Fruit fly (Drosophila melanogaster): ENCODE results near the gene Sry-delta.

The Sry-delta gene

DNA sequence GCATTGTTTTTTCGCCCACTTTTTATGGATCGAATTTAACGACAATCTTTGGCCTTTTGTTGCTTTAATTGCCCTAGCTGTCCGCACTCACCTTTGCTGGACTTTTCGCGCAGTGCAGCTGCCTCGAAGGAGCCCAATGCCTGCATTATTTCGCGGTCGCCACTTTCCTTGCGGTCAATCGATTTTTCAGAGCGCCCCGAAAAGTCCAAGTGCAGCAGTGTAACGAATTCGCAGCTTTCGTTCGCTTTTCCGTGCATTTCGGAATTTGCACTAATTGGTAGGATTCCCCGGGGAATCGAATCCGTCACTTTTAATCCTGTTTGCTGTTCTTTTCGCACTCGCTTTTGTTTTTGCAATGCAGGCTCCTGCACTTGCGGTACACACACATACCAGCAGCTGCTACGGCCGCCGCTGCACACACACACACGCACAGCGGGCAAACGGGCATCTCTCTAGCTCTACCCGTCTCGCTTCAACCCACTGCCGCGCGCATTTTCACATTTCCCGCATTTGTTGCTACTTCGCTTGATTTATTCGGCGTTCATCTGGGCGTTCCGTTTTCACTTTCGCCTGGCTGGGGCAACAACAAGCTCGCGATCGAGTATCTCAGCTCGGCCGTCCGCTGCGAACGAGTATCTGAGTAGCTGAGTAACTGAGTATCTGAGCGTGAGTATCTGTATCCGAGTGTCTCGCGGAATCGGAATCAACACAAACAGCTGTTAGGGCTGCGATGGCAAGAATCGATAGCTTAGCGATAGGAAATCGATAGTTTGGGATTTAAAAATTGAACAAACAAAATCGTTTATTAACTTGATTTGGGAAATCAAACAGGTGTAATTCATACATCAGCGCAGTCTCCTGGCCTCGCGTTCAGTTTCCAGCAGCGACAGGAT lies 21.3 kb upstream of the Sry-delta start, which contains the start of gene Mgat2:
TSS of gene Mgat2 (minus strand) at position 663 of the 893 bp plus-strand sequence.
- no peak for TF ChIP-seq CG8478 (optimal IDR thresholded peaks at IDR 0.05)
- no peak for TF ChIP-seq CTCF (optimal IDR thresholded peaks at IDR 0.05)

DNA sequence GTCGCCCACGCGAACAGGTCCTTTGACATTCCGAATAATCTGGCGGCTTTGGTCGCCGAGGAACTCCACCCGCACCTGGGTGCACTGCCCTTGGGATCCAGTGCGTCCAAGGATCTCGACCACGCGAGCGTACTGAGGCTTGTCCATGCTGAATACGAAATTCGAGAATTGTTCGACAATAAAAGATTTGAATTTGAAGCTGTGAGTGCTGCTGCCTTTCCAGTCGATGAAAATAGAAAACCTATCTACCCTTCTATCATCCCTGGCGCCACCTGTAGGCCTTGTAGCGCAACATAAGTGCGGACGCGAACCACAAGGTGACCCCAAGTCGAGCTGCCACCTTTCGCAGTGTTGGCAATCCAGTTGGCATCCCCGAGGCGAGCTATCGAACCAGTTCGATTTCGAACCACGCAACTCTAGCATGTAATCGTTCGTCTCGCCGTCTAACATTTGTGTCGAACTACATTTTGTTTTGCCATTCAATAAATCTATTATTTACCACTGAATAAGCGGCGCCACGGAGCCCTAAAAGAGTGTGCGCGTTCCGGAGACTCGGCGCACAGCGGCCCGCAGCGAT lies 20.6 kb upstream of the Sry-delta start, which contains the start of the genes RpS28a and Axn:
TSS of gene RpS28a (minus strand) at position 197 of the 577 bp plus-strand sequence.
TSS of gene Axn (plus strand) at position 391 of the 577 bp plus-strand sequence.
- TF ChIP-seq CG8478 (optimal IDR thresholded peaks at IDR 0.05), result no peak
- peak; percentile 99 to 100 for TF ChIP-seq CTCF (optimal IDR thresholded peaks at IDR 0.05)

DNA sequence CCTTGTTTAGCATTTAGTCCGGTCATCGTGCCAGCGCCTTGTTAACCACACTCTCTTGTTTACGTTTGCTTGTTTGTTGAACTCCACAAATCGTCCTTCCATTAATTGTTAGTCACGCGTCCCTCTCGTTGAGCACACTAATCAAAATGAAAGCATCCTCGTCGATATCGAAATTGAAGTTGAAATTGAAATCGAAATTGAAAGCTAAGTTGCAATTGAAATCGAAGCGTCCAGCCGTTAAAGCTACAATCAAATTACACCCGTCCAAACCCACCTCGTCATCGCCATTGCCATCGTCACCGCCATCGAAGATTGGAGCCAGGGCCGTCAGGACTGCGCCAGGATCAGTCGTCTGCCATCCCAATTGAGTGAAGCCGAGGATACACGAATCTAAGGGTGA lies 19.7 kb upstream of the Sry-delta start:
- no peak for TF ChIP-seq CG8478 (optimal IDR thresholded peaks at IDR 0.05)
- no peak for TF ChIP-seq CTCF (optimal IDR thresholded peaks at IDR 0.05)

DNA sequence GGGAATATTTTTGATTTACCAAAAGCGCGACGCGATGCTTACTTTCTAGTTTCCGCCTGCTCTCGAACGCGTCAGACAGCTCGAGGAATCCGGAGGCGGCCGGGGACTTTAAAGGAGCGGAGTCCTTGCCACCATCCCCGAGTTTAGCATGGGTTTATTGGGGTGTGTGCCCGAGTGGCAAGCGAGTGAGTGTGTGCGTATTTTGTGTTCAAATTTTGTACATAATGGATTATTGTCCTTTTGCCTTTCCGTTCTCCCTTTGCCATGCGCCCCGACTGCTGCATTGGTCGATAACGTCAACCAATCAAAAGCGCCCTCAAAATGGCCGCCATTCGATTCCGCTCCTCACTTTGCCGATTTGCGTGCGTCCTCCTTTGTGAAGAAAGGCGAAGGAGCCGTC lies 13.1 kb upstream of the Sry-delta start:
- no peak for TF ChIP-seq CG8478 (optimal IDR thresholded peaks at IDR 0.05)
- TF ChIP-seq CTCF (optimal IDR thresholded peaks at IDR 0.05), result no peak

DNA sequence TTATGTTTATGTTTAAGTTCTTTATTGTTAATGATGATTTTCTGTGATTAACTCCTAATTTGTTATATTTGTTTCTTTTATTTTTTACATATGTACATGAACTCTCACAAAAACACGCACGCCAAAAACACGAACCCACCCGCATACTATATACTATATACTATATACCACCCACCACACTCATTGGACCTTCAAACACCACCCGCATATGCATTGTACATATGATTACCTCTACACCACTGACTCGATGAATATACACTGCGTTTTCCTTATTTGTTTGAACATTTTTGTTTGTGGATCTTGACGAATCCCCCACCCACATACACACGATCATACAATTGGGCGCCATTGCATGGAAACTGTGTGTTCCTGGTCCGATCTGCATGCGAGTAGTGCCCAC lies 10.9 kb upstream of the Sry-delta start:
- TF ChIP-seq CTCF (optimal IDR thresholded peaks at IDR 0.05), result no peak
- TF ChIP-seq CG8478 (optimal IDR thresholded peaks at IDR 0.05), result no peak

DNA sequence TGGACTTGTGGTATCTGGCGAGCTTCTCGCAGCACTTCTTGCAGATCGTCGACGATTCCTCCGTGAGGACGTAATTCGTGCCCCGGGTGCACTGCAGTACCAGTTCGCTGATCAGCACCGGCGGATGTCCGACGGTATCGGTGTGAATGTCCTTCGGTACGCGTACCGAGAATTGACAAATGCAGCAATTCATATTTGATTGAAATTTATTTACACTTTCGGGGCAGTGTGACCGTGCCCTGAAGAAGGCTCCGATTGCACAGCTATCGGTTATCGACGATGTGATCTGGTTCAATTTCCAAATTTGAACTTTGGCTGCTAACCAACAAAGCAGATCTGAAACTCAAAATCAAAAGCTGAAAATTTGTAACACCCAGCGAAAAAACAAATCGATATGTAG lies 6.5 kb upstream of the Sry-delta start, which contains the start of gene ZIPIC:
TSS of gene ZIPIC (minus strand) at position 262 of the 400 bp plus-strand sequence.
- TF ChIP-seq CG8478 (optimal IDR thresholded peaks at IDR 0.05) (no peak), CTCF (optimal IDR thresholded peaks at IDR 0.05) (no peak)

DNA sequence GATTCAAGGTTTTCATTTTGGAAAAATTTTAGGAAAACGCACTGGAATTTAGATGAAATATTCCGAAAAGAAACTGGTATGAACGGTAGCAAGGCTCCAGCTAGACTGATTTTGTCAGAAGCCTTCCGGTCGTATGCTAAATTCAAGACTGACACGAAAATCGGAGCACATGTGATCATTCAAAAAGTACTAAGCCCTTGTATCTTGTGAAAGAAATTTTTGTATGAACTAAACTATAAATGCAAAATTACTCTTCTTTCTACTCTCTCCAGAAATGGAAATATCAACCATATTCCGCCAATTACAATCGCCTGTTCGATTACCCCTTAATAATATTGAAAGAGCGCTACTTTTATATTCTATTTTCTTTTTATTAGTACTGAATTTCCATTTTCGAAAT lies 5.5 kb upstream of the Sry-delta start, which contains the start of gene ocn:
TSS of gene ocn (minus strand) at position 101 of the 400 bp plus-strand sequence.
- TF ChIP-seq CG8478 (optimal IDR thresholded peaks at IDR 0.05) (no peak), CTCF (optimal IDR thresholded peaks at IDR 0.05) (no peak)

DNA sequence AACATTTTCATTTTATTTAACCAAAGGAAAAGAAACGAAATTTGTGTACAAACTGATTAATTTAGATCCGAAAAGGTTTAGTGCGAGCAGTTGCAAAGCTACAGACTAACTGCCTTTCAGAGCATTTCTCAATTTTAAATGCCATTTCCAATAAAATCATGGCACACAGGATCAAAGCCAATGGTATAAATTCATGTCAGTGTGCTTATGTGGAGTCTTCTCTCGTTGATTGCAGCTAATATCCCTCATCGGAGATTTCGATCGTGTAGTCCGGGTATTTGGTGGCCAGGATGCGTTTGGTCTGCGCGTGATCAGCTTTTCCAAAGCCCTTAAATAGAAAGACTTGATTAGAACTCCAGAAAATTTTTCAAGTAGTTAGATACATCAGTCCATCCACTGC lies 4.5 kb upstream of the Sry-delta start, which contains the start of gene janB:
TSS of gene janB (minus strand) at position 101 of the 400 bp plus-strand sequence.
- no peak for TF ChIP-seq CG8478 (optimal IDR thresholded peaks at IDR 0.05)
- TF ChIP-seq CTCF (optimal IDR thresholded peaks at IDR 0.05), result no peak

DNA sequence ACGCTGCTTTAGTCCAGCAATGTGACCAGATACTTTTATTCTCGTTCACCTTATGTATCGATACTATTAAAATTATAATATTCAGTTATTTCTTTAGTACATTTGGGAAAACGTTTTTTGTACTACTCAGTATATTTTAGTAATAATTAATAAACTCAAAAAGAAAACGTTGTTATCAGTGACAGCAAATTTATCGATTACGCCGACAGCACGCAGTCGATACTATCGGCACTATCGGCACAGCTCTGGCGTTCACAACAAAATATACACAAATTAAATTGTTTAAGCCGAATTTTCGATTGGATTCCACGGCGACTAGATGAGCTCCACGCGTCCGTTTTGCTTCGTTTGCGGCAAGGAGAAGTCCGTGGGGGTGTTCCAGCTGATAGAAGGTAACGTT lies 3.6 kb upstream of the Sry-delta start, which contains the start of the genes janA, Sry-alpha and Sry-beta:
TSS of gene janA (minus strand) at position 40 of the 400 bp plus-strand sequence.
TSS of gene Sry-alpha (plus strand) at position 226 of the 400 bp plus-strand sequence.
TSS of gene Sry-beta (plus strand) at position 226 of the 400 bp plus-strand sequence.
- TF ChIP-seq CG8478 (optimal IDR thresholded peaks at IDR 0.05), result no peak
- no peak for TF ChIP-seq CTCF (optimal IDR thresholded peaks at IDR 0.05)

DNA sequence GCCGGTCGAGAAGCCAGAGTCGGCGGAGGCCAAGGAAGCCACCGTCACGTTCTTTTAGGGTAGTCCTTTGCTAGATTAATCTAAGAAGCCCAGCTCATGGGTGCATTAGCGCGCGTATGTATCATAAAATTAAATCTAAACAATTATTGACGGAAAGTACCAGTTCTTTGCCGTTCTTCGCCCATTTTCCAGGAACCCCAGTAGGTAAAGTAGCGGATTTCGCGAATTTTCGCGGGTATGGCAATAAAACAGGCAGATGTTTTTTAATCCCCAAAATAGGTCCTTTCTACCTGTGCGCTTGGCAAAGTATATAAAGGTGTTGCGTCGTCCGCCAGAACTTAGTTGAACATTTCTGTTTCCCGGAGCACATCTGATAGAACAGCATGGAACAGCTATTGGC lies 2.3 kb upstream of the Sry-delta start:
- no peak for TF ChIP-seq CG8478 (optimal IDR thresholded peaks at IDR 0.05)
- no peak for TF ChIP-seq CTCF (optimal IDR thresholded peaks at IDR 0.05)

DNA sequence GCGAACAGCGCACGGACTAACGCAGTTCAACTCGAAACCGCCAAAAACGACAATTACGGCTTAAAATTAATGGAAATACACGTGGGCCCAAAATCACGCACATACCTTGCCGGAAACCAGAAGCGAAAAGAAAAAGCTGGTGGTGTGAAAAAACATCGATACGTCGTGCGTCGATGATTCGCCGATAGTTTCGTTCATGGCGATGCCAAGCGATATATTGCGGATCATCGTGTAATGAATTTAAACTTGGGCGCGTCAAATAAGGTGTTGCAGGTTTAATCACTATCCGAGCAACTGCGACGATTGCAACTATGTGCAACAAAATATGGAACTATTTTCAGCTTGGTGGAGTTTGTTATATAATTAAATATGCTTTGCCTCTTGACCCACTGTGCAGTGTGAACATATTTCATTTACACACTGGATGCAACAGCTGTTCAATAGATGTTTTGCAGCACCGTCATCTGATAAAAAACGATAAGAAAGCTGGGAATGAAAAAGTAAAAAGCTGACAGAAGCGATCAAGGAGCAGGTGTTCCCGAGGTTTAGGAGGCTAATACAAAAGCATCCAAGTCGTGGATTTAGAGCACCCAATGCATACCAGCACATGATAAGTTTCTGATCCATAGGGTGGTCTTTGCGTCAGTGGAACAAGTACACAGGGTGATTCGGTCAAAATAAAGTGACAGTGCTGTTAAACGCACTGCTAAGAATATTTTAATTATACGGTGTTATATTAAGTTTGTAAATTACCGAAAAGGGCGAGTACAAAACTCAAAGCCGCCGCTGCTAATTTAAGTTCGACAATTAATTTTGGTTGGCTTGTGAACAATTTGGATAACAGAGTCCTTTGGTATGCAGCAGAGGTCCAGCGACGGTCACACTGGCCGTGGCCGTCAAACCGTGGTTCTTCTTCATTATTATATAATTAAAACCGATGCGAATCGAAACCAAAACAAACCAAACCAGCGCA lies 3.2 kb downstream of the Sry-delta start, which contains the start of the genes RpL32 and CG7943:
TSS of gene RpL32 (minus strand) at position 133 of the 973 bp plus-strand sequence.
TSS of gene CG7943 (plus strand) at position 442 of the 973 bp plus-strand sequence.
- no peak for TF ChIP-seq CG8478 (optimal IDR thresholded peaks at IDR 0.05)
- TF ChIP-seq CTCF (optimal IDR thresholded peaks at IDR 0.05), result peak in 1 of 2 experiments; percentile 41

DNA sequence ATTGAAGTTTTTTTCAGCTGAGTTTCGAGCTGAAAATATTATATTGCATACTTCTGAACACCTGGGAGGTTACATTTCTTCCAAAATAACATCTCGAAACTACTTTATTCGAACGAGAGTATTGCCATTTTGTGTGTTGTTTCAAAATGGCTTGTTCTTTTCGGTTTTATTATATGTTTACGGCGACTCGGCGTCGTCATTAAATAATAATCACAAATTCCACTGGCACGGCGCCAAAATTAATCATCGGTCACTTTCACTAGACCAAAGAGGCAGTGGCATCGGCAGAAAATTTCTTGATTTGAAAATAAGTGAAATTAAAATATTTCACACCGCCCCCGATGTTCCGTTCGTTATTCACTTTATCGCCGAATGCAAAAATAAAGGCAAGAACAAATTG lies 7.3 kb downstream of the Sry-delta start:
- TF ChIP-seq CTCF (optimal IDR thresholded peaks at IDR 0.05), result no peak
- TF ChIP-seq CG8478 (optimal IDR thresholded peaks at IDR 0.05), result no peak

DNA sequence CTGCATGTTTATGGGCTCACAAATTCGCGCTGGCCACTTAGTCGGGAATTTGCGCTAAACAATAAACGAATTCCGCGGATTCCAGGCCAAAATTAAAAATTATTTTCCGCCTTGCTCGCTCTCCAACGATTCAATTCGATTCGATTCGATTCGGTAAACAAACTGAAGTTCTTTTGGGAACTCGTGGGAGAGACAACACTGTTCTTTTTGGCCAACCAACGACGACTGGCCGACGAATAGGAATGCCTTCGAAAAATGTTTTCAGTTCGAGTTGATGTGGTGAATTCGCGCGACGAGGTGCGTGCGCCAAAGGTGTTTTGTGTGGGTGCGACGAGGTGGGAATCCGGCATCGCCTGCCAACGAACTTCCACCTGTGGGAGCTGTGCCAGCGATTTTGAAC lies 8.8 kb downstream of the Sry-delta start, which contains the start of gene CG15528:
TSS of gene CG15528 (minus strand) at position 180 of the 400 bp plus-strand sequence.
- TF ChIP-seq CTCF (optimal IDR thresholded peaks at IDR 0.05) (no peak), CG8478 (optimal IDR thresholded peaks at IDR 0.05) (no peak)

All from S2 (cell line).